Worm (Caenorhabditis elegans): ENCODE measurements around the gene chup-1.

chup-1 gene

DNA sequence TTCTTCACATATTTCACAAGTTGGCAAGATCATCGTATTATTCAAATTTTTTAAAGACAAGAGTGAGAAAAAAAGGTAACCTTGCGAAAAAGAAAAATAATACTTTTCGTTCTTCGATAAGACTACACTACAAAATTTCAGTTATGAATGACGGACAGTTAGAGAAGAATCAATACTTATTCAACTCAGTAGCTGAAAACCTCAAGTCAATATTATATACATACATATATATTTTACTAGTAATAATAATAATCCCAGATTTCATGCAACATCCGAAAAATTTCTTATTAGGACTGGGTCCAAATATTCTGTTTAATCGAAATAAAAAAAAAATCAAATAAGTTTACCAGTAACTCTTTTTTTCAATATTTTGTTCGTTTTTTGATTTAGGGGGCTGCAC lies 39.2 kb downstream of the chup-1 start, which contains the start of gene C28G1.6:
C28G1.6 (minus strand) TSS at position 101 of the 400 bp plus-strand sequence.
- TF ChIP-seq unc-39 (tag; optimal IDR thresholded peaks at IDR 0.05): no peak
- peak; percentile 11 for TF ChIP-seq fos-1 (tag; optimal IDR thresholded peaks at IDR 0.05)
- no peak for TF ChIP-seq crh-2 (tag; optimal IDR thresholded peaks at IDR 0.05)

DNA sequence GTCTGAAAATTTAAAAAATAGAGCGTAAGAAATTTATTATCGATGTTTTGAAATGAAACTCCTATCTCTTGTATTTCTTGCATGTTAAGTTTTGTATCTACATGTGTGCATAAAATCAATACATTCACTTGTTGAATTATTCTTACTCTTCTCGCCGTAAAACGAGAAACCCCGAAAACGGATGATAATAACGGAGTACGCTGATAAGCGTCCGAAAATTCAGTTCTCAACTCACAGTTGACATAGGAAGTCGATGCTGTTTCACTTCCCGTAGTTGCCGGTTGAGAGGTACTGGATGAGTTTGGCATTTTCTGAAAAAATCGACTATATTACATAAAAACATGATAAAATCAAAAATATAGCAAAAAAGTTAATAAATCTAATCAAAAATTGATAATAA lies 43.4 kb downstream of the chup-1 start, which contains the start of gene sec-15:
sec-15 (minus strand) TSS at position 311 of the 400 bp plus-strand sequence.
- no peak for TF ChIP-seq blmp-1 (tag; optimal IDR thresholded peaks at IDR 0.05; ENCODE audit: insufficient read depth)
- no peak for TF ChIP-seq R02D3.7 (tag; optimal IDR thresholded peaks at IDR 0.05)

DNA sequence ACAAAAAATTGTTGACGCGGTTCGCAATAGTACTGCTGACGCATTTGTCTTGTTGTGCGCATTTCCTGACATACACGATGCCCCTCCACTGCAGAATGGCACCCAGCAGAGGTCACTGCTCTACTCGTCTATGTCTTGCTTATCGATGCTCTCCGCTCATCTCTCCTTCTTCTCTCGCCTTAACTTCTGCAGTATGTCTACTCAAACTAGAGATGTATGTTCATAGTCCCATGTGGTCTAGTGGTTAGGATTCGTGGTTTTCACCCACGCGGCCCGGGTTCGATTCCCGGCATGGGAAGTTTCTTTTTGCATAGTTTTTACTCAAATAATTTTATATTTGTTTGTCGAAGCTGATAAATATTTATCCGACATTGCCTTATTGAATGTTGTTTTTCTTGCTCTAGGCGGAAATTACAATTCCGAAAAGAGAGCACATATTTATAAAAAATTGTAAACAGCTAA lies 44.0 kb downstream of the chup-1 start, which contains the start of gene C28G1.2:
C28G1.2 (plus strand) TSS at position 130 of the 462 bp plus-strand sequence.
- no peak for TF ChIP-seq R02D3.7 (tag; optimal IDR thresholded peaks at IDR 0.05)
- no peak for TF ChIP-seq mbf-1 (tag; optimal IDR thresholded peaks at IDR 0.05)
- peak; percentile 65 for TF ChIP-seq fos-1 (tag; optimal IDR thresholded peaks at IDR 0.05)
- TF ChIP-seq nhr-237 (tag; optimal IDR thresholded peaks at IDR 0.05): peak; percentile 8
- peak; percentile 59 for TF ChIP-seq zag-1 (tag; optimal IDR thresholded peaks at IDR 0.05)
- TF ChIP-seq F13H6.1 (tag; optimal IDR thresholded peaks at IDR 0.05): peak; percentile 95
- peak; percentile 29 for TF ChIP-seq ztf-11 (tag; optimal IDR thresholded peaks at IDR 0.05)
- no peak for TF ChIP-seq dmd-4 (tag; optimal IDR thresholded peaks at IDR 0.05)
- TF ChIP-seq nhr-25 (tag; optimal IDR thresholded peaks at IDR 0.05): peak; percentile 90
- peak; percentile 9 for TF ChIP-seq ceh-82 (tag; optimal IDR thresholded peaks at IDR 0.05)
- peak; percentile 85 for TF ChIP-seq lin-11 (tag; optimal IDR thresholded peaks at IDR 0.05)
- TF ChIP-seq ceh-16 (tag; optimal IDR thresholded peaks at IDR 0.05): peak; percentile 28
- peak; percentile 91 for TF ChIP-seq unc-55 (GFP tag; optimal IDR thresholded peaks at IDR 0.05)
- no peak for TF ChIP-seq elt-1 (tag; optimal IDR thresholded peaks at IDR 0.05)
- peak; percentile 90 for TF ChIP-seq C34F6.9 (tag; optimal IDR thresholded peaks at IDR 0.05)
- TF ChIP-seq lsy-2 (tag; optimal IDR thresholded peaks at IDR 0.05): peak; percentile 84 to 93
- TF ChIP-seq nhr-12 (tag; optimal IDR thresholded peaks at IDR 0.05): no peak
- peak; percentile 95 for TF ChIP-seq crh-2 (tag; optimal IDR thresholded peaks at IDR 0.05)
- TF ChIP-seq ztf-1 (GFP tag; conservative IDR thresholded peaks at IDR 0.05): no peak
- TF ChIP-seq elt-3 (tag; optimal IDR thresholded peaks at IDR 0.05): no peak
- TF ChIP-seq aly-2 (tag; optimal IDR thresholded peaks at IDR 0.05): no peak
- peak; percentile 44 to 85 for TF ChIP-seq mdl-1 (tag; optimal IDR thresholded peaks at IDR 0.05)
- TF ChIP-seq blmp-1 (tag; optimal IDR thresholded peaks at IDR 0.05; ENCODE audit: insufficient read depth): peak; percentile 58
- TF ChIP-seq mab-5 (tag; optimal IDR thresholded peaks at IDR 0.05): peak; percentile 92
- TF ChIP-seq unc-62 (GFP tag; optimal IDR thresholded peaks at IDR 0.05): peak; percentile 44
- peak; percentile 84 for TF ChIP-seq lin-13 (GFP tag; optimal IDR thresholded peaks at IDR 0.05)
- TF ChIP-seq nhr-6 (tag; optimal IDR thresholded peaks at IDR 0.05): peak; percentile 95
- TF ChIP-seq egl-27 (tag; optimal IDR thresholded peaks at IDR 0.05): peak; percentile 94
- TF ChIP-seq alr-1 (tag; optimal IDR thresholded peaks at IDR 0.05): no peak
- peak; percentile 38 for TF ChIP-seq nhr-77 (tag; optimal IDR thresholded peaks at IDR 0.05)
- TF ChIP-seq nhr-23 (tag; optimal IDR thresholded peaks at IDR 0.05): no peak
- peak; percentile 95 for TF ChIP-seq sma-9 (GFP tag; optimal IDR thresholded peaks at IDR 0.05)
- no peak for TF ChIP-seq sma-9 (tag; optimal IDR thresholded peaks at IDR 0.05)
- TF ChIP-seq skn-1 (tag; optimal IDR thresholded peaks at IDR 0.05): no peak
- peak; percentile 92 for TF ChIP-seq nhr-21 (tag; optimal IDR thresholded peaks at IDR 0.05)
- TF ChIP-seq nhr-129 (tag; optimal IDR thresholded peaks at IDR 0.05): peak; percentile 97
- TF ChIP-seq gmeb-1 (tag; optimal IDR thresholded peaks at IDR 0.05): peak; percentile 80
- TF ChIP-seq ztf-4 (tag; optimal IDR thresholded peaks at IDR 0.05): peak; percentile 79
- TF ChIP-seq Y55F3AM.14 (GFP tag; optimal IDR thresholded peaks at IDR 0.05): peak; percentile 81
- TF ChIP-seq lin-39 (tag; optimal IDR thresholded peaks at IDR 0.05): peak; percentile 57
- TF ChIP-seq unc-39 (tag; optimal IDR thresholded peaks at IDR 0.05): no peak
- no peak for TF ChIP-seq ZK546.5 (tag; optimal IDR thresholded peaks at IDR 0.05)
- peak; percentile 69 for TF ChIP-seq nhr-11 (tag; optimal IDR thresholded peaks at IDR 0.05)
- TF ChIP-seq sem-4 (tag; optimal IDR thresholded peaks at IDR 0.05): peak; percentile 84
- peak; percentile 45 for TF ChIP-seq nhr-10 (tag; optimal IDR thresholded peaks at IDR 0.05)
- peak; percentile 91 for TF ChIP-seq sma-3 (GFP tag; optimal IDR thresholded peaks at IDR 0.05)
- peak; percentile 62 for TF ChIP-seq peb-1 (tag; optimal IDR thresholded peaks at IDR 0.05)
- no peak for TF ChIP-seq ama-1 (optimal IDR thresholded peaks at IDR 0.05)
- peak; percentile 57 for TF ChIP-seq snpc-4 (tag; optimal IDR thresholded peaks at IDR 0.05)

All from whole organism, L2 larva.